Fruit fly (Drosophila melanogaster) whole organism, embryonic: ENCODE data around the gene Tsp29Fa.

Source experiments
- Atf6 ChIP-seq: fragments of 200-800 bp; sonication (Bioruptor generic); IDR thresholded peaks from 2 replicates; pipeline ENCODE4 v1.3.6; 2022; ENCODE audit warnings: missing biosample characterization, missing genetic modification characterization
- CG15011 ChIP-seq: fragments of 200-800 bp; sonication (Bioruptor generic); optimal IDR thresholded peaks from 3 replicates; lab custom pipeline; 2018; ENCODE audit warnings: missing biosample characterization, mild to moderate bottlenecking, missing genetic modification characterization
- CG15269 ChIP-seq: fragments of 200-800 bp; sonication (Bioruptor generic); optimal IDR thresholded peaks from 2 replicates; lab custom pipeline; 2018; ENCODE audit warnings: missing biosample characterization, mild to moderate bottlenecking, missing genetic modification characterization, moderate library complexity
- CG1602 ChIP-seq: fragments of 200-800 bp; sonication (Bioruptor generic); optimal IDR thresholded peaks from 3 replicates; lab custom pipeline; 2016; ENCODE audit warnings: missing biosample characterization, missing genetic modification characterization
- CG1647 ChIP-seq: fragments of 200-800 bp; sonication (Bioruptor generic); optimal IDR thresholded peaks from 3 replicates; lab custom pipeline; 2016; ENCODE audit warnings: missing biosample characterization, missing genetic modification characterization
- CG17568 ChIP-seq: fragments of 200-800 bp; sonication (Bioruptor generic); optimal IDR thresholded peaks from 2 replicates; lab custom pipeline; 2018; ENCODE audit warnings: missing biosample characterization, mild to moderate bottlenecking, missing genetic modification characterization, moderate library complexity
- CG2120 ChIP-seq: fragments of 200-800 bp; sonication (Bioruptor generic); optimal IDR thresholded peaks from 3 replicates; lab custom pipeline; 2016; ENCODE audit warnings: missing biosample characterization, missing genetic modification characterization
- CG2199 ChIP-seq: fragments of 200-800 bp; sonication (Bioruptor generic); IDR thresholded peaks from 3 replicates; pipeline ENCODE4 v1.3.6; 2022; ENCODE audit warnings: missing biosample characterization, missing genetic modification characterization
- CG31224 ChIP-seq: fragments of 200-800 bp; sonication (Bioruptor generic); IDR thresholded peaks from 2 replicates; pipeline ENCODE4 v1.3.6; 2022; ENCODE audit warnings: missing biosample characterization, missing genetic modification characterization
- CG32772 ChIP-seq: fragments of 200-800 bp; sonication (Bioruptor generic); IDR thresholded peaks from 2 replicates; pipeline ENCODE4 v1.3.6; 2022; ENCODE audit warnings: missing biosample characterization, missing genetic modification characterization
- CG4328 ChIP-seq: fragments of 200-800 bp; sonication (Bioruptor generic); optimal IDR thresholded peaks from 3 replicates; lab custom pipeline; 2017; ENCODE audit warnings: missing biosample characterization, missing genetic modification reagents, missing genetic modification characterization
- CG4404 ChIP-seq: fragments of 200-800 bp; sonication (Bioruptor generic); IDR thresholded peaks from 2 replicates; pipeline ENCODE4 v1.3.6; 2022; ENCODE audit warnings: missing biosample characterization, missing genetic modification characterization
- CG5180 ChIP-seq: fragments of 200-800 bp; sonication (Bioruptor generic); optimal IDR thresholded peaks from 3 replicates; lab custom pipeline; 2017; ENCODE audit warnings: missing biosample characterization, missing genetic modification characterization, mild to moderate bottlenecking, moderate library complexity, missing genetic modification reagents
- CG5245 ChIP-seq: fragments of 200-800 bp; sonication (Bioruptor generic); optimal IDR thresholded peaks from 3 replicates; lab custom pipeline; 2016; ENCODE audit warnings: missing biosample characterization, missing genetic modification characterization
- CG7357 ChIP-seq: fragments of 200-800 bp; sonication (Bioruptor generic); IDR thresholded peaks from 3 replicates; pipeline ENCODE4 v1.3.6; 2022; ENCODE audit warnings: missing biosample characterization, missing genetic modification characterization
- CG9727 ChIP-seq: fragments of 200-800 bp; sonication (Bioruptor generic); optimal IDR thresholded peaks from 3 replicates; lab custom pipeline; 2017; ENCODE audit warnings: missing biosample characterization, mild to moderate bottlenecking, missing genetic modification characterization
- Dek ChIP-seq: fragments of 200-800 bp; sonication (Bioruptor generic); optimal IDR thresholded peaks from 3 replicates; lab custom pipeline; 2019; ENCODE audit warnings: missing biosample characterization, mild to moderate bottlenecking, missing genetic modification characterization, moderate library complexity
- Dip3 ChIP-seq: fragments of 200-800 bp; sonication (Bioruptor generic); optimal IDR thresholded peaks from 3 replicates; lab custom pipeline; 2016; ENCODE audit warnings: missing biosample characterization, missing genetic modification characterization
- Dp ChIP-seq: fragments of 200-800 bp; sonication (Bioruptor generic); optimal IDR thresholded peaks from 2 replicates; lab custom pipeline; 2018; ENCODE audit warnings: missing biosample characterization, mild to moderate bottlenecking, missing genetic modification characterization, moderate library complexity
- Ets97D ChIP-seq: fragments of 200-800 bp; sonication (Bioruptor generic); optimal IDR thresholded peaks from 3 replicates; lab custom pipeline; 2016; ENCODE audit warnings: missing biosample characterization, missing genetic modification characterization
- Gug ChIP-seq: fragments of 200-800 bp; sonication (Bioruptor generic); IDR thresholded peaks from 4 replicates; pipeline ENCODE4 v1.3.6; 2022; ENCODE audit warnings: missing biosample characterization, missing genetic modification characterization
- Hey ChIP-seq: fragments of 200-800 bp; sonication (Bioruptor generic); optimal IDR thresholded peaks from 3 replicates; lab custom pipeline; 2018; ENCODE audit warnings: missing biosample characterization, mild to moderate bottlenecking, missing genetic modification characterization
- Hr51 ChIP-seq, 2 experiments: fragments of 200-800 bp; sonication (Bioruptor generic); optimal IDR thresholded peaks; 2 replicates in 1 of 2; 3 replicates in 1 of 2; lab custom pipeline; 2016 to 2018; ENCODE audit warnings: missing biosample characterization in 2 of 2, missing genetic modification characterization in 2 of 2, mild to moderate bottlenecking in 1 of 2, moderate library complexity in 1 of 2
- Jarid2 ChIP-seq: fragments of 200-800 bp; sonication (Bioruptor generic); optimal IDR thresholded peaks from 3 replicates; lab custom pipeline; 2017; ENCODE audit warnings: mild to moderate bottlenecking, missing biosample characterization, missing genetic modification reagents, missing genetic modification characterization
- Max ChIP-seq: fragments of 200-800 bp; sonication (Bioruptor generic); optimal IDR thresholded peaks from 2 replicates; lab custom pipeline; 2016; ENCODE audit warnings: missing biosample characterization, mild to moderate bottlenecking, missing genetic modification characterization
- NC2β ChIP-seq: fragments of 200-800 bp; sonication (Bioruptor generic); optimal IDR thresholded peaks from 2 replicates; lab custom pipeline; 2016; ENCODE audit warnings: missing biosample characterization, missing genetic modification characterization
- Neu2 ChIP-seq: fragments of 200-800 bp; sonication (Bioruptor generic); optimal IDR thresholded peaks from 3 replicates; lab custom pipeline; 2016; ENCODE audit warnings: missing biosample characterization, missing genetic modification characterization, borderline replicate concordance
- Ravus ChIP-seq: fragments of 200-800 bp; sonication (Bioruptor generic); IDR thresholded peaks from 2 replicates; pipeline ENCODE4 v1.3.6; 2022; ENCODE audit warnings: missing biosample characterization, missing genetic modification characterization
- Sin3A ChIP-seq: fragments of >200 bp; optimal IDR thresholded peaks from 2 replicates; lab custom pipeline; 2018
- Stat92E ChIP-seq, 3 experiments: fragments of >200 bp in 2 of 3; fragments of 200-800 bp in 1 of 3; sonication (Bioruptor generic) in 1 of 3; optimal IDR thresholded peaks; 2 replicates each; lab custom pipeline; 2017 to 2019; ENCODE audit warnings: missing biosample characterization in 3 of 3, missing genetic modification characterization in 3 of 3, mild to moderate bottlenecking in 1 of 3, moderate library complexity in 1 of 3
- Xrp1 ChIP-seq: fragments of 200-800 bp; sonication (Bioruptor generic); IDR thresholded peaks from 2 replicates; pipeline ENCODE4 v1.3.6; 2022; ENCODE audit warnings: missing biosample characterization, missing genetic modification characterization
- YL-1 ChIP-seq: fragments of 200-800 bp; sonication (Bioruptor generic); optimal IDR thresholded peaks from 3 replicates; lab custom pipeline; 2017; ENCODE audit warnings: missing biosample characterization, mild to moderate bottlenecking, missing genetic modification characterization
- ase ChIP-seq: fragments of 200-800 bp; sonication (Bioruptor generic); IDR thresholded peaks from 3 replicates; pipeline ENCODE4 v1.3.6; 2022; ENCODE audit warnings: missing biosample characterization, missing genetic modification characterization
- bowl ChIP-seq: fragments of 200-800 bp; sonication (Bioruptor generic); IDR thresholded peaks from 2 replicates; pipeline ENCODE4 v1.3.6; 2022; ENCODE audit warnings: missing biosample characterization, missing genetic modification characterization
- crc ChIP-seq: fragments of 200-800 bp; sonication (Bioruptor generic); optimal IDR thresholded peaks from 2 replicates; lab custom pipeline; 2016; ENCODE audit warnings: missing biosample characterization, missing genetic modification characterization
- dmrt99B ChIP-seq: fragments of 200-800 bp; sonication (Bioruptor generic); optimal IDR thresholded peaks from 2 replicates; lab custom pipeline; 2018; ENCODE audit warnings: missing biosample characterization, mild to moderate bottlenecking, missing genetic modification characterization, moderate library complexity
- ems ChIP-seq: fragments of 200-800 bp; sonication (Bioruptor generic); optimal IDR thresholded peaks from 3 replicates; lab custom pipeline; 2016; ENCODE audit warnings: missing biosample characterization, missing genetic modification characterization
- fd96Cb ChIP-seq: fragments of 200-800 bp; sonication (Bioruptor generic); optimal IDR thresholded peaks from 2 replicates; lab custom pipeline; 2018; ENCODE audit warnings: missing biosample characterization, mild to moderate bottlenecking, missing genetic modification characterization, moderate library complexity
- fu2 ChIP-seq: fragments of 200-800 bp; sonication (Bioruptor generic); optimal IDR thresholded peaks from 2 replicates; lab custom pipeline; 2016; ENCODE audit warnings: missing biosample characterization, missing genetic modification characterization
- ind ChIP-seq: fragments of 200-800 bp; sonication (Bioruptor generic); optimal IDR thresholded peaks from 3 replicates; lab custom pipeline; 2016; ENCODE audit warnings: missing biosample characterization, missing genetic modification characterization
- kay ChIP-seq: fragments of 200-800 bp; sonication (Bioruptor generic); optimal IDR thresholded peaks from 2 replicates; lab custom pipeline; 2016; ENCODE audit warnings: missing biosample characterization, missing genetic modification characterization
- lmd ChIP-seq: fragments of 200-800 bp; sonication (Bioruptor generic); IDR thresholded peaks from 2 replicates; pipeline ENCODE4 v1.3.6; 2022; ENCODE audit warnings: missing biosample characterization, missing genetic modification characterization
- lola ChIP-seq, 3 experiments: fragments of >200 bp in 2 of 3; fragments of 200-800 bp in 1 of 3; sonication (Bioruptor generic) in 1 of 3; optimal IDR thresholded peaks; 2 replicates each; lab custom pipeline; 2017 to 2019; ENCODE audit warnings: missing biosample characterization in 3 of 3, missing genetic modification characterization in 3 of 3, mild to moderate bottlenecking in 1 of 3, moderate library complexity in 1 of 3
- otp ChIP-seq: fragments of 200-800 bp; sonication (Bioruptor generic); IDR thresholded peaks from 3 replicates; pipeline ENCODE4, ENCODE4 v1.3.6; 2022; ENCODE audit warnings: missing biosample characterization, missing genetic modification characterization
- p53 ChIP-seq: fragments of 200-800 bp; sonication (Bioruptor generic); optimal IDR thresholded peaks from 2 replicates; lab custom pipeline; 2016; ENCODE audit warnings: missing biosample characterization, missing genetic modification characterization
- pnt ChIP-seq: fragments of 200-800 bp; sonication (Bioruptor generic); optimal IDR thresholded peaks from 3 replicates; lab custom pipeline; 2016; ENCODE audit warnings: missing biosample characterization, missing genetic modification characterization
- slbo ChIP-seq: fragments of 200-800 bp; sonication (Bioruptor generic); IDR thresholded peaks from 2 replicates; pipeline ENCODE4 v1.3.6; 2022; ENCODE audit warnings: missing biosample characterization, missing genetic modification characterization
- ssp ChIP-seq: fragments of 200-800 bp; sonication (Bioruptor generic); IDR thresholded peaks from 2 replicates; pipeline ENCODE4 v1.3.6; 2022; ENCODE audit warnings: missing biosample characterization, missing genetic modification characterization
- toy ChIP-seq: fragments of 200-800 bp; sonication (Bioruptor generic); IDR thresholded peaks from 2 replicates; pipeline ENCODE4 v1.3.6; 2022; ENCODE audit warnings: missing biosample characterization, missing genetic modification characterization
- trem ChIP-seq: fragments of 200-800 bp; optimal IDR thresholded peaks from 3 replicates; lab custom pipeline; 2019; ENCODE audit warnings: missing biosample characterization, mild to moderate bottlenecking, missing genetic modification characterization, moderate library complexity
- twi ChIP-seq: fragments of 200-800 bp; optimal IDR thresholded peaks from 2 replicates; lab custom pipeline; 2019; ENCODE audit warnings: missing biosample characterization, mild to moderate bottlenecking, missing genetic modification characterization, moderate library complexity
- yki ChIP-seq: fragments of >200 bp; optimal IDR thresholded peaks from 3 replicates; lab custom pipeline; 2018

Tsp29Fa gene

DNA sequence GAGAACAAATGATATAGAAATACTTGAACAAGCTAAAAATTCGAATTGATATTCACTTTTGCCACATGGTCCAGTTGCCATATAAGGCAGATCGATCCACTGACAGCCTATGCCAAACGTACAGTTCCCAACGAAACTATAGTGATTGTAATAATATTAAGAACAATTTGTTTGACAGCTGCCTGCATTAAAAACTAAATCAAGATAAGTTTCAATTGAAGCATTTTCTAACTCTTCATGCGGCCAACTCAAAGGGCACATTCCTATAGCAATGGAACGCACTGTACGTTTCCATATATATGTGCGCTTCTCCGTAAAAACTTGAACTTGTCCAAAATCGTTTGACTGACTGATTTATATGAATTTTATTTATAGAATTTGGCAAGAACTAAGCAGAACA lies 39.5 kb upstream of the Tsp29Fa start (continued):
- TF ChIP-seq CG31224 (GFP tag; lab: Robert Waterston, UW) (peak; percentile 75), Gug (GFP tag; lab: Robert Waterston, UW) (peak; percentile 63; the same call in 2 of the 4 replicates), crc (GFP tag; lab: Kevin White, UChicago) (no peak), Atf6 (peak; percentile 69), Hey (tag; lab: Kevin White, UChicago) (no peak), CG1647 (GFP tag; lab: Kevin White, UChicago) (peak; percentile 50), fd96Cb (tag; lab: Kevin White, UChicago) (no peak), p53 (no peak), Max (GFP tag; lab: Kevin White, UChicago) (peak; percentile 12), twi (tag; lab: Kevin White, UChicago) (no peak), Neu2 (GFP tag; lab: Kevin White, UChicago) (no peak), Hr51 (GFP tag; optimal IDR thresholded peaks at IDR 0.05; lab: Kevin White, UChicago) (no peak), CG4404 (GFP tag; lab: Robert Waterston, UW) (no peak), Dp (GFP tag; lab: Kevin White, UChicago) (no peak), fu2 (GFP tag; lab: Kevin White, UChicago) (no peak), ems (GFP tag; lab: Kevin White, UChicago) (no peak), Xrp1 (GFP tag; lab: Robert Waterston, UW) (peak; percentile 32; the same call in 1 of the 2 replicates), ase (GFP tag; lab: Robert Waterston, UW) (no peak), otp (GFP tag; lab: Robert Waterston, UW) (no peak), Ravus (GFP tag; lab: Robert Waterston, UW) (no peak), CG1602 (GFP tag; lab: Kevin White, UChicago) (no peak), toy (GFP tag; lab: Robert Waterston, UW) (no peak), Dek (tag; lab: Kevin White, UChicago) (peak; percentile 21), yki (no peak), CG2120 (peak; percentile 79), CG32772 (peak; percentile 28; the same call in 1 of the 2 replicates), dmrt99B (tag; lab: Kevin White, UChicago) (no peak), CG9727 (GFP tag; lab: Kevin White, UChicago) (peak; percentile 12), Sin3A (lab: Kevin White, UChicago) (no peak), CG5245 (GFP tag; lab: Kevin White, UChicago) (no peak), lola (GFP tag; optimal IDR thresholded peaks at IDR 0.05; lab: Kevin White, UChicago) (no peak), Ets97D (GFP tag; lab: Kevin White, UChicago) (no peak), Jarid2 (GFP tag; lab: Kevin White, UChicago) (no peak), NC2β (GFP tag; lab: Kevin White, UChicago) (no peak), CG5180 (GFP tag; lab: Kevin White, UChicago) (no peak), CG2199 (GFP tag; lab: Robert Waterston, UW) (no peak), CG7357 (GFP tag; lab: Robert Waterston, UW) (peak; percentile 44; the same call in 1 of the 3 replicates), CG17568 (no peak), lmd (peak; percentile 66; the same call in 1 of the 2 replicates), CG15011 (peak; percentile 7), ind (peak; percentile 49), CG15269 (tag; lab: Kevin White, UChicago) (peak; percentile 35), ssp (GFP tag; lab: Robert Waterston, UW) (no peak), slbo (GFP tag; lab: Robert Waterston, UW) (no peak; the same call in 1 of the 2 replicates), kay (GFP tag; lab: Kevin White, UChicago) (no peak), CG4328 (no peak), Dip3 (GFP tag; lab: Kevin White, UChicago) (no peak), Stat92E (GFP tag; optimal IDR thresholded peaks at IDR 0.05; lab: Kevin White, UChicago) (no peak), bowl (GFP tag; lab: Robert Waterston, UW) (no peak), YL-1 (no peak), trem (tag; lab: Kevin White, UChicago) (no peak), pnt (GFP tag; lab: Kevin White, UChicago) (no peak)
